Fruit fly (Drosophila melanogaster): ENCODE data around the gene CG7888.

Gene CG7888

DNA sequence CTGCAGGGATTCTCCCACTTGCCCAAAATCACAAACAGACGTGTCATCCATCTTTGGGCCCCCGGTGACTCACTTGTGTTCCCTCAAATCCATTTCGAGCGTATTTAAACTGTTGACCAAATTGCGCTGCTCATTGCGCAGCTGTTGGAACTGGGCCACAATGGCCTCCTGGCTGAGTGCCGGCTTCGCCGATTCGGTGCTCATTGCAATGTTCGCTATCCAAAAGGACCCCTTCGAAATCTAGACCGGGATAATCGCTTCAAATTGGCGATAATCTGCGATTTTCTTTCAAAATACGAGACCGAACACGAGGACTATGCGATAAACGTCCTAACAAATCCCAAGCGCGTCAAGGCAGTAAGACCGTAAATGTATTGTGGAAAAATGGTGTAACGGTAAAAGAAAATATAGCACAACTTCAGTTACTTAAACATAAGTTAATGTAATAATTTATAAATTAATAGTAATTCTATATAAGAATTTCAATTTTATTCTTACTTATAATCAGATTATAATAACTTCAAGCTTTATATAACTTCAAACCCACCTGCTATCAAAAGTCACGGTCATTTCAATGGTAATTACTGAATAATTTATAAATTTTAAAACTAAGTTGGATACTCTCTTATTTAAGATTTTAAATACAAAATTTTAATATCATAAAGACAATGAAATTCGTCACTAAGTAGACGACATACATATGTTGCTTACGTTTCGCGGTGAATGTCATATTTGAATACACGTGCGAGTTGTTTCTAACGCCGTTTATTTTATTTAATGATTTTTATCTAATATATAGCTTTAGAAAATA is 20.4 kb downstream of the CG7888 start, which contains the start of the genes Pfdn2 and Noc1 (continued):
- no peak for TF ChIP-seq ken (GFP tag; IDR thresholded peaks at IDR 0.05)
- TF ChIP-seq eyg (GFP tag; optimal IDR thresholded peaks at IDR 0.05) = no peak
- TF ChIP-seq kah (GFP tag; optimal IDR thresholded peaks at IDR 0.05) = no peak
- TF ChIP-seq tll (GFP tag; optimal IDR thresholded peaks at IDR 0.05) = no peak
- no peak for TF ChIP-seq zen2 (GFP tag; IDR thresholded peaks at IDR 0.05; ENCODE audit: partially characterized antibody)
- no peak for TF ChIP-seq Spps (tag; optimal IDR thresholded peaks at IDR 0.05)
- no peak for TF ChIP-seq Hr39 (optimal IDR thresholded peaks at IDR 0.05)
- no peak for TF ChIP-seq D19A (tag; optimal IDR thresholded peaks at IDR 0.05)
- TF ChIP-seq CG4328 (GFP tag; optimal IDR thresholded peaks at IDR 0.05) = no peak
- TF ChIP-seq zfh2 (GFP tag; optimal IDR thresholded peaks at IDR 0.05) = peak; percentile 27
- TF ChIP-seq CG14710 (tag; optimal IDR thresholded peaks at IDR 0.05) = peak; percentile 73
- no peak for TF ChIP-seq mld (GFP tag; IDR thresholded peaks at IDR 0.05; ENCODE audit: partially characterized antibody)
- no peak; the same call in 1 of the 2 replicates for TF ChIP-seq Bgb (GFP tag; IDR thresholded peaks at IDR 0.05; ENCODE audit: partially characterized antibody)
- TF ChIP-seq jing (GFP tag; optimal IDR thresholded peaks at IDR 0.05) = no peak
- TF ChIP-seq CG3838 (GFP tag; optimal IDR thresholded peaks at IDR 0.05) = no peak
- no peak for TF ChIP-seq CG4282 (GFP tag; optimal IDR thresholded peaks at IDR 0.05)
- peak; percentile 36 for TF ChIP-seq HmgZ (tag; optimal IDR thresholded peaks at IDR 0.05)
- peak; percentile 61 for TF ChIP-seq az2 (GFP tag; optimal IDR thresholded peaks at IDR 0.05)
- no peak for TF ChIP-seq CG43689 (GFP tag; IDR thresholded peaks at IDR 0.05)
- no peak for TF ChIP-seq run (tag; optimal IDR thresholded peaks at IDR 0.05)
- no peak for TF ChIP-seq CG8944 (GFP tag; optimal IDR thresholded peaks at IDR 0.05)
- no peak for TF ChIP-seq HLH3B (GFP tag; IDR thresholded peaks at IDR 0.05)
- TF ChIP-seq kay (GFP tag; optimal IDR thresholded peaks at IDR 0.05) = no peak
- no peak for TF ChIP-seq Side (GFP tag; optimal IDR thresholded peaks at IDR 0.05)
- no peak for TF ChIP-seq Nf-YB (GFP tag; optimal IDR thresholded peaks at IDR 0.05)
- no peak for TF ChIP-seq Sox100B (GFP tag; optimal IDR thresholded peaks at IDR 0.05)
- TF ChIP-seq CG1602 (GFP tag; optimal IDR thresholded peaks at IDR 0.05) = peak; percentile 55
- TF ChIP-seq tgo (GFP tag; IDR thresholded peaks at IDR 0.05) = peak; percentile 41; the same call in 2 of the 3 replicates
- no peak for TF ChIP-seq Hmr (GFP tag; optimal IDR thresholded peaks at IDR 0.05)
- no peak for TF ChIP-seq Trl (optimal IDR thresholded peaks at IDR 0.05)
- TF ChIP-seq Trl (GFP tag; optimal IDR thresholded peaks at IDR 0.05) = peak; percentile 32
- TF ChIP-seq CG17359 (tag; optimal IDR thresholded peaks at IDR 0.05) = no peak
- no peak for TF ChIP-seq tna (GFP tag; IDR thresholded peaks at IDR 0.05; ENCODE audit: partially characterized antibody)
- peak; percentile 73 for TF ChIP-seq CG9932 (GFP tag; IDR thresholded peaks at IDR 0.05)
- no peak for TF ChIP-seq gro (GFP tag; optimal IDR thresholded peaks at IDR 0.05)
- TF ChIP-seq Med (GFP tag) = peak; percentile 76
- TF ChIP-seq H2.0 (GFP tag; IDR thresholded peaks at IDR 0.05) = no peak
- TF ChIP-seq CG11723 (GFP tag; optimal IDR thresholded peaks at IDR 0.05) = no peak
- peak; percentile 36 for TF ChIP-seq D19B (GFP tag; optimal IDR thresholded peaks at IDR 0.05)
- TF ChIP-seq Sin3A (optimal IDR thresholded peaks at IDR 0.05) = peak; percentile 5
- TF ChIP-seq Optix (GFP tag; IDR thresholded peaks at IDR 0.05) = no peak
- no peak for TF ChIP-seq chif (GFP tag; optimal IDR thresholded peaks at IDR 0.05)
- peak; percentile 80 for TF ChIP-seq CoRest (tag; optimal IDR thresholded peaks at IDR 0.05)
- TF ChIP-seq CG1529 (GFP tag; optimal IDR thresholded peaks at IDR 0.05) = no peak
- TF ChIP-seq CG7928 (GFP tag; optimal IDR thresholded peaks at IDR 0.05) = no peak
- TF ChIP-seq ATbp (GFP tag; optimal IDR thresholded peaks at IDR 0.05) = no peak
- no peak for TF ChIP-seq kni (GFP tag; optimal IDR thresholded peaks at IDR 0.05)
- TF ChIP-seq btn (GFP tag; optimal IDR thresholded peaks at IDR 0.05) = no peak
- no peak for TF ChIP-seq eve (GFP tag; optimal IDR thresholded peaks at IDR 0.05)
- TF ChIP-seq Nf-YC (tag; optimal IDR thresholded peaks at IDR 0.05) = no peak

Measured in whole organism, embryonic.